Worm (Caenorhabditis elegans): ENCODE measurements around the gene Y49F6A.11.
A peak's percentile ranks its signal among the peaks of the same experiment; 100 is the strongest.

Y49F6A.11 gene

DNA sequence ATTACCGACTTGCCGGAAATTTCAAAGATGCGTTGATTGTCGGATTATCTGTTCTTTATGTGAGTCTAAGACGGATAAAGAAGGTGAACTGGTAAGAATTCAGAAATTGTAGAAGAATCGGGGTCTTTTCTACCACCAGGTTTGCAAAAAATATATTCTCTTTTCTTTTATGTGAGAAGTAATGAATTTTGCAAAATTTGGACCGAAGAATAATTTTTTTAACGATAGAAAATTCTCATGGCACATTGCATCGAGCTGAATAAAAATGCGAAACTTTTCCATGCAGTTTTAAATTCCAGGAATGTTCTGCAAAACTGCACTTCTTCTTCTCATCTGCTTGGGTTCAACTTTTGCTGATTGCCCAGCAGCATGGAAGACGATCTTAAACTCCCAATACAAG is 25.4 kb downstream of the Y49F6A.11 start, which contains the start of gene clec-130:
clec-130 (plus strand) TSS at position 301 of the 400 bp plus-strand sequence.
- TF ChIP-seq ztf-29 (GFP tag; IDR thresholded peaks at IDR 0.05): no peak
- TF ChIP-seq flt-1 (GFP tag; IDR thresholded peaks at IDR 0.05): no peak
- TF ChIP-seq ztf-23 (GFP tag; IDR thresholded peaks at IDR 0.05): no peak
- no peak for TF ChIP-seq tab-1 (GFP tag; IDR thresholded peaks at IDR 0.05)
- no peak for TF ChIP-seq klf-2 (GFP tag; conservative IDR thresholded peaks at IDR 0.05)

ce11 chrII:3570927-3571538 is 27.6 kb downstream of the Y49F6A.11 start, which contains the start of the genes clec-128 and clec-129:
Gene clec-128 (minus strand): TSS chrII:3571027.
Gene clec-129 (plus strand): TSS chrII:3571488.
- TF ChIP-seq cog-1 (tag; optimal IDR thresholded peaks at IDR 0.05) (no peak), tab-1 (GFP tag; IDR thresholded peaks at IDR 0.05) (no peak), T22C8.4 (GFP tag; IDR thresholded peaks at IDR 0.05) (no peak), ref-1 (GFP tag; conservative IDR thresholded peaks at IDR 0.05) (no peak), ztf-29 (GFP tag; IDR thresholded peaks at IDR 0.05) (no peak), klf-2 (GFP tag; conservative IDR thresholded peaks at IDR 0.05) (no peak), flt-1 (GFP tag; IDR thresholded peaks at IDR 0.05) (no peak), med-1 (GFP tag; optimal IDR thresholded peaks at IDR 0.05; ENCODE audit: insufficient read depth) (no peak), ztf-23 (GFP tag; IDR thresholded peaks at IDR 0.05) (no peak)

- TF ChIP-seq klf-2 (GFP tag; conservative IDR thresholded peaks at IDR 0.05) (no peak), flt-1 (GFP tag; IDR thresholded peaks at IDR 0.05) (no peak), ztf-29 (GFP tag; IDR thresholded peaks at IDR 0.05) (no peak), cog-1 (tag; optimal IDR thresholded peaks at IDR 0.05) (no peak), ref-1 (GFP tag; conservative IDR thresholded peaks at IDR 0.05) (no peak), T22C8.4 (GFP tag; IDR thresholded peaks at IDR 0.05) (no peak), tab-1 (GFP tag; IDR thresholded peaks at IDR 0.05) (no peak), ztf-23 (GFP tag; IDR thresholded peaks at IDR 0.05) (no peak), med-1 (GFP tag; optimal IDR thresholded peaks at IDR 0.05; ENCODE audit: insufficient read depth) (no peak)
These were observed 29.5 kb downstream of the Y49F6A.11 start, which contains the start of gene clec-127 for ce11 chrII:3569118-3569517. Gene clec-127 (minus strand): TSS chrII:3569218.

ce11 chrII:3567576-3567975 is 31.0 kb downstream of the Y49F6A.11 start:
- TF ChIP-seq ztf-23 (GFP tag; IDR thresholded peaks at IDR 0.05) (peak; percentile 75; the same call in 1 of the 2 replicates), klf-2 (GFP tag; conservative IDR thresholded peaks at IDR 0.05) (peak; percentile 64; the same call in 1 of the 2 replicates), T22C8.4 (GFP tag; IDR thresholded peaks at IDR 0.05) (peak; percentile 49; the same call in 1 of the 2 replicates), ref-1 (GFP tag; conservative IDR thresholded peaks at IDR 0.05) (peak; percentile 70), flt-1 (GFP tag; IDR thresholded peaks at IDR 0.05) (peak; percentile 91), tab-1 (GFP tag; IDR thresholded peaks at IDR 0.05) (peak; percentile 77), ztf-29 (GFP tag; IDR thresholded peaks at IDR 0.05) (peak; percentile 80)

DNA sequence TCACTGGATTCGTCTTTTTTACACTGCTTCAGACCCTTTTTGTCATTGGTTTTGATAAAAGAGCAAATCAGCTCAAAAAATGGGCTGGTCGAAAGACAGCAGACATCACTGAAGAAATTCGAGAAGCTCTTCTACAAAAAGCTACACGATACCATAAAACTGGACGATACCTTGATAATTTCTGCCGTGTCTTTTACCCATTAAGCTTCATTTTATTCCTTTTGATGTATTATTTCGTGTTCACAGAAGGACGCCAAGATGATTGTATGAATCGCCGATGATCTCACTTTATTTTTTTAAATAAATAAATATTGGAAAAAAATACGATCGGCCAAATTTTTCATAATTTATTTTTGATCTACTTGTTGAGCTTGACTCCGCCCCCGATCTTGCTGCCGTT is 31.6 kb downstream of the Y49F6A.11 start:
- no peak for TF ChIP-seq ztf-23 (GFP tag; IDR thresholded peaks at IDR 0.05)
- no peak for TF ChIP-seq ref-1 (GFP tag; conservative IDR thresholded peaks at IDR 0.05)
- TF ChIP-seq ztf-29 (GFP tag; IDR thresholded peaks at IDR 0.05): no peak
- no peak for TF ChIP-seq klf-2 (GFP tag; conservative IDR thresholded peaks at IDR 0.05)
- no peak for TF ChIP-seq cog-1 (tag; optimal IDR thresholded peaks at IDR 0.05)
- no peak for TF ChIP-seq T22C8.4 (GFP tag; IDR thresholded peaks at IDR 0.05)
- no peak for TF ChIP-seq flt-1 (GFP tag; IDR thresholded peaks at IDR 0.05)
- TF ChIP-seq med-1 (GFP tag; optimal IDR thresholded peaks at IDR 0.05; ENCODE audit: insufficient read depth): no peak
- no peak for TF ChIP-seq tab-1 (GFP tag; IDR thresholded peaks at IDR 0.05)

DNA sequence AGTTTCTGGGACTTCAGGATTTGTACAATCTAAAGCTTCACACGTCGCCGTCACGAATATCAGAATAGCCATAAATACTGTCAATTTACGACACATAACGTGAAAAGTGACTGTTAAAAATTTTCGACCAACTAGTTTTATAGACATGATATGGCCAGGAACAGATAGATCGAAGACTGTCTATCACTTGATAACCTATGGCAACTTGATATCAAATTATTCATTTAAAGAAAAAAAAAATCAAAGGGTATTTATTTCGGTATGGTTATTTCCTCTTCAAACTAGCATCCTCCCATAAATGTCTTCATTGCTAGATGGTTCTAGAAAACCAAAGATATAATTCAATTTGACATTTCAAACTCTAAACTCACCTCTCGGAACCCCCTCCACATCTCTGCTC is 36.2 kb downstream of the Y49F6A.11 start, which contains the start of gene W10G11.3:
W10G11.3 (minus strand) TSS at position 101 of the 400 bp plus-strand sequence.
- no peak for TF ChIP-seq T22C8.4 (GFP tag; IDR thresholded peaks at IDR 0.05)
- TF ChIP-seq med-1 (GFP tag; optimal IDR thresholded peaks at IDR 0.05; ENCODE audit: insufficient read depth): no peak
- TF ChIP-seq ref-1 (GFP tag; conservative IDR thresholded peaks at IDR 0.05): no peak
- no peak for TF ChIP-seq klf-2 (GFP tag; conservative IDR thresholded peaks at IDR 0.05)
- no peak for TF ChIP-seq ztf-29 (GFP tag; IDR thresholded peaks at IDR 0.05)
- no peak for TF ChIP-seq ztf-23 (GFP tag; IDR thresholded peaks at IDR 0.05)
- no peak for TF ChIP-seq tab-1 (GFP tag; IDR thresholded peaks at IDR 0.05)
- TF ChIP-seq cog-1 (tag; optimal IDR thresholded peaks at IDR 0.05): no peak
- no peak for TF ChIP-seq flt-1 (GFP tag; IDR thresholded peaks at IDR 0.05)

DNA sequence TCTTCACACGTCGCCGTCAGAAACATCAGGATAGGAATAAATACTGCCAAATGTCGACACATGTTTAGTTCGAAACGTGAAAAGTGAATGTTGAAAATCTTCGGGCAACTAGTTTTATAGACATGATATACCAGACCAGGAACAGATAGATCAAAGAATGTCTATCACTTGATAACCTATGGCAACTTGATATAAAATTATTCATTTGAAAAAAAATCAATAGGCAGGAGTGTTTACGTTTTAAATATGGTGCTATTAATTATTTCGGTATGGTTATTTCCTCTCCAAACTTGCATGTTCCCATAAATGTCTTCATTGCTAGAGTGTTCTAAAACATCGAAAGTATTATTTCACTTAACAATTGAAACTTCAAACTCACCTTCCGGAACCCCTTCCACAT is 37.1 kb downstream of the Y49F6A.11 start, which contains the start of gene W10G11.2:
W10G11.2 (minus strand) TSS at position 101 of the 400 bp plus-strand sequence.
- TF ChIP-seq ztf-29 (GFP tag; IDR thresholded peaks at IDR 0.05): no peak
- TF ChIP-seq med-1 (GFP tag; optimal IDR thresholded peaks at IDR 0.05; ENCODE audit: insufficient read depth): no peak
- TF ChIP-seq flt-1 (GFP tag; IDR thresholded peaks at IDR 0.05): no peak
- no peak for TF ChIP-seq cog-1 (tag; optimal IDR thresholded peaks at IDR 0.05)
- no peak for TF ChIP-seq ztf-23 (GFP tag; IDR thresholded peaks at IDR 0.05)
- TF ChIP-seq klf-2 (GFP tag; conservative IDR thresholded peaks at IDR 0.05): no peak
- no peak for TF ChIP-seq T22C8.4 (GFP tag; IDR thresholded peaks at IDR 0.05)
- TF ChIP-seq ref-1 (GFP tag; conservative IDR thresholded peaks at IDR 0.05): no peak
- no peak for TF ChIP-seq tab-1 (GFP tag; IDR thresholded peaks at IDR 0.05)

ce11 chrII:3560592-3560991 is 38.0 kb downstream of the Y49F6A.11 start, which contains the start of gene W10G11.1:
Gene W10G11.1 (minus strand): TSS chrII:3560692.
- TF ChIP-seq klf-2 (GFP tag; conservative IDR thresholded peaks at IDR 0.05) (no peak), ztf-29 (GFP tag; IDR thresholded peaks at IDR 0.05) (no peak), T22C8.4 (GFP tag; IDR thresholded peaks at IDR 0.05) (no peak), tab-1 (GFP tag; IDR thresholded peaks at IDR 0.05) (no peak), flt-1 (GFP tag; IDR thresholded peaks at IDR 0.05) (no peak), ref-1 (GFP tag; conservative IDR thresholded peaks at IDR 0.05) (no peak), cog-1 (tag; optimal IDR thresholded peaks at IDR 0.05) (no peak), ztf-23 (GFP tag; IDR thresholded peaks at IDR 0.05) (no peak), med-1 (GFP tag; optimal IDR thresholded peaks at IDR 0.05; ENCODE audit: insufficient read depth) (no peak)

DNA sequence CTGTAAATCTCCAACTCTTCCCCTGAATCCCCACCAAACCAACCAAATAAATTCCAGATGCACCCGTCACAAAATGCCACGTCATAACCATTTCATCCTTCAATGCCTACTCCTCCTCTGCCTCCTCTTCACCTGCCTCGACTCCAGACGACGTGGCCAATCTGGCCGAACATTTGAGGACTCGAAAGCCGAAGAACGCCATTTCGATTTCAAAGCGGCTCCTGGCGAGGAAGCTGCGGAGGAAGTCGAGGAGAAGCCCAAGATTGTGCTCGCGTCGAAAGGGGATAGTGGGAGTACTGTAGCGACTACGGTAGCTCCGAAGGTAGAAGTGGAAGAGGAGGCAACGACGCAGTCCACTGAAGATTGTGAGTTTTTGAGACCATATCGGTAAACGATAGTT is 41.2 kb downstream of the Y49F6A.11 start, which contains the start of gene lgc-45:
lgc-45 (plus strand) TSS at position 56 of the 400 bp plus-strand sequence.
- TF ChIP-seq tab-1 (GFP tag; IDR thresholded peaks at IDR 0.05) (no peak), med-1 (GFP tag; optimal IDR thresholded peaks at IDR 0.05; ENCODE audit: insufficient read depth) (no peak), klf-2 (GFP tag; conservative IDR thresholded peaks at IDR 0.05) (no peak)
